Fruit fly (Drosophila melanogaster) whole organism, embryonic: ENCODE data around the gene pav.

Experiments
- Ada2b ChIP-seq: fragments of 200-800 bp; sonication (Bioruptor generic); IDR thresholded peaks from 2 replicates; pipeline ENCODE4 v1.3.6; 2022; ENCODE audit warnings: missing biosample characterization, missing genetic modification characterization
- Blimp-1 ChIP-seq: fragments of 200-800 bp; sonication (Bioruptor generic); optimal IDR thresholded peaks from 3 replicates; lab custom pipeline; 2018; ENCODE audit warnings: missing biosample characterization, missing genetic modification characterization, mild to moderate bottlenecking, moderate library complexity, missing genetic modification reagents
- CG10274 ChIP-seq: fragments of 200-800 bp; sonication (Bioruptor generic); optimal IDR thresholded peaks from 3 replicates; lab custom pipeline; 2017; ENCODE audit warnings: missing biosample characterization, mild to moderate bottlenecking, missing genetic modification characterization
- CG10543 ChIP-seq: fragments of 200-800 bp; sonication (Bioruptor generic); optimal IDR thresholded peaks from 3 replicates; lab custom pipeline; 2017; ENCODE audit warnings: missing biosample characterization, mild to moderate bottlenecking, missing genetic modification characterization, moderate library complexity
- CG11247 ChIP-seq: fragments of 200-800 bp; sonication (Bioruptor generic); IDR thresholded peaks from 2 replicates; pipeline ENCODE4 v1.3.6; 2022; ENCODE audit warnings: missing biosample characterization, missing genetic modification characterization
- CG11696 ChIP-seq: fragments of 200-800 bp; sonication (Bioruptor generic); IDR thresholded peaks from 2 replicates; pipeline ENCODE4 v1.3.6; 2022; ENCODE audit warnings: missing biosample characterization, missing genetic modification characterization
- CG13624 ChIP-seq: fragments of 200-800 bp; sonication (Bioruptor generic); optimal IDR thresholded peaks from 2 replicates; lab custom pipeline; 2016; ENCODE audit warnings: missing biosample characterization, missing genetic modification characterization
- CG15601 ChIP-seq: fragments of 200-800 bp; sonication (Bioruptor generic); optimal IDR thresholded peaks from 3 replicates; lab custom pipeline; 2019; ENCODE audit warnings: missing biosample characterization, mild to moderate bottlenecking, missing genetic modification characterization, moderate library complexity
- CG1647 ChIP-seq: fragments of 200-800 bp; sonication (Bioruptor generic); optimal IDR thresholded peaks from 3 replicates; lab custom pipeline; 2016; ENCODE audit warnings: missing biosample characterization, missing genetic modification characterization
- CG16813 ChIP-seq: fragments of 200-800 bp; sonication (Bioruptor generic); IDR thresholded peaks from 3 replicates; pipeline ENCODE4 v1.3.6; 2022; ENCODE audit warnings: missing biosample characterization, missing genetic modification characterization; ENCODE audit not compliant: partially characterized antibody
- CG18764 ChIP-seq: fragments of 200-800 bp; sonication (Bioruptor generic); optimal IDR thresholded peaks from 3 replicates; lab custom pipeline; 2016; ENCODE audit warnings: missing biosample characterization, missing genetic modification characterization
- CG2129 ChIP-seq: fragments of 200-800 bp; sonication (Bioruptor generic); IDR thresholded peaks from 2 replicates; pipeline ENCODE4 v1.3.6; 2022; ENCODE audit warnings: missing biosample characterization, missing genetic modification characterization; ENCODE audit not compliant: partially characterized antibody
- CG2199 ChIP-seq: fragments of 200-800 bp; sonication (Bioruptor generic); IDR thresholded peaks from 3 replicates; pipeline ENCODE4 v1.3.6; 2022; ENCODE audit warnings: missing biosample characterization, missing genetic modification characterization
- CG30431 ChIP-seq: fragments of 200-800 bp; sonication (Bioruptor generic); optimal IDR thresholded peaks from 2 replicates; lab custom pipeline; 2017; ENCODE audit warnings: missing biosample characterization, missing genetic modification characterization
- CG32767 ChIP-seq: fragments of 200-800 bp; sonication (Bioruptor generic); IDR thresholded peaks from 2 replicates; pipeline ENCODE4 v1.3.6; 2022; ENCODE audit warnings: missing biosample characterization, missing genetic modification characterization
- CG34376 ChIP-seq: fragments of 200-800 bp; sonication (Bioruptor generic); optimal IDR thresholded peaks from 2 replicates; lab custom pipeline; 2018; ENCODE audit warnings: missing biosample characterization, mild to moderate bottlenecking, missing genetic modification characterization
- CG42726 ChIP-seq: fragments of 200-800 bp; sonication (Bioruptor generic); IDR thresholded peaks from 2 replicates; pipeline ENCODE4 v1.3.6; 2022; ENCODE audit warnings: missing biosample characterization, missing genetic modification characterization; ENCODE audit not compliant: partially characterized antibody
- CG5180 ChIP-seq: fragments of 200-800 bp; sonication (Bioruptor generic); optimal IDR thresholded peaks from 3 replicates; lab custom pipeline; 2017; ENCODE audit warnings: missing biosample characterization, missing genetic modification characterization, mild to moderate bottlenecking, moderate library complexity, missing genetic modification reagents
- CG7745 ChIP-seq: fragments of 200-800 bp; sonication (Bioruptor generic); optimal IDR thresholded peaks from 2 replicates; lab custom pipeline; 2018; ENCODE audit warnings: missing biosample characterization, mild to moderate bottlenecking, missing genetic modification characterization, moderate library complexity
- CG7839 ChIP-seq: fragments of 200-800 bp; sonication (Bioruptor generic); optimal IDR thresholded peaks from 3 replicates; lab custom pipeline; 2018; ENCODE audit warnings: missing biosample characterization, mild to moderate bottlenecking, missing genetic modification characterization, moderate library complexity
- CG9876 ChIP-seq: fragments of 200-800 bp; sonication (Bioruptor generic); optimal IDR thresholded peaks from 2 replicates; lab custom pipeline; 2016; ENCODE audit warnings: missing biosample characterization, missing genetic modification characterization
- CrebB ChIP-seq: fragments of 200-800 bp; sonication (Bioruptor generic); optimal IDR thresholded peaks from 3 replicates; lab custom pipeline; 2018; ENCODE audit warnings: missing biosample characterization, mild to moderate bottlenecking, missing genetic modification characterization
- Dll ChIP-seq: fragments of 200-800 bp; sonication (Bioruptor generic); IDR thresholded peaks from 4 replicates; pipeline ENCODE4 v1.3.6; 2022; ENCODE audit warnings: missing biosample characterization, missing genetic modification characterization; ENCODE audit not compliant: partially characterized antibody
- E2f1 ChIP-seq: fragments of 200-800 bp; sonication (Bioruptor generic); IDR thresholded peaks from 2 replicates; pipeline ENCODE4 v1.3.6; 2022; ENCODE audit warnings: missing biosample characterization, missing genetic modification characterization
- HHEX ChIP-seq: fragments of 200-800 bp; sonication (Bioruptor generic); optimal IDR thresholded peaks from 3 replicates; lab custom pipeline; 2017; ENCODE audit warnings: missing biosample characterization, mild to moderate bottlenecking, missing genetic modification characterization, missing genetic modification reagents
- HLH54F ChIP-seq: fragments of 200-800 bp; sonication (Bioruptor generic); optimal IDR thresholded peaks from 3 replicates; lab custom pipeline; 2016; ENCODE audit warnings: missing biosample characterization, missing genetic modification characterization
- Hr51 ChIP-seq, 2 experiments: fragments of 200-800 bp; sonication (Bioruptor generic); optimal IDR thresholded peaks; 2 replicates in 1 of 2; 3 replicates in 1 of 2; lab custom pipeline; 2016 to 2018; ENCODE audit warnings: missing biosample characterization in 2 of 2, missing genetic modification characterization in 2 of 2, mild to moderate bottlenecking in 1 of 2, moderate library complexity in 1 of 2
- Lim3 ChIP-seq: fragments of 200-800 bp; sonication (Bioruptor generic); IDR thresholded peaks from 2 replicates; pipeline ENCODE4 v1.3.6; 2022; ENCODE audit warnings: missing biosample characterization, missing genetic modification characterization
- MESR4 ChIP-seq: fragments of 200-800 bp; sonication (Bioruptor generic); optimal IDR thresholded peaks from 2 replicates; lab custom pipeline; 2018; ENCODE audit warnings: missing biosample characterization, mild to moderate bottlenecking, missing genetic modification characterization, moderate library complexity
- MTF-1 ChIP-seq: fragments of 200-800 bp; sonication (Bioruptor generic); optimal IDR thresholded peaks from 2 replicates; lab custom pipeline; 2018; ENCODE audit warnings: missing biosample characterization, mild to moderate bottlenecking, missing genetic modification characterization, borderline replicate concordance
- Mad ChIP-seq: fragments of 200-800 bp; sonication (Bioruptor generic); optimal IDR thresholded peaks from 2 replicates; lab custom pipeline; 2016; ENCODE audit warnings: missing biosample characterization, missing genetic modification characterization
- crc ChIP-seq: fragments of 200-800 bp; sonication (Bioruptor generic); optimal IDR thresholded peaks from 2 replicates; lab custom pipeline; 2016; ENCODE audit warnings: missing biosample characterization, missing genetic modification characterization
- esg ChIP-seq: fragments of 200-800 bp; sonication (Bioruptor generic); conservative IDR thresholded peaks from 2 replicates; pipeline ENCODE4 v1.3.6; 2022; ENCODE audit warnings: missing biosample characterization, missing genetic modification characterization
- fd102C ChIP-seq: fragments of 200-800 bp; sonication (Bioruptor generic); optimal IDR thresholded peaks from 2 replicates; lab custom pipeline; 2018; ENCODE audit warnings: missing biosample characterization, mild to moderate bottlenecking, missing genetic modification characterization, moderate library complexity
- fd64A ChIP-seq: fragments of 200-800 bp; sonication (Bioruptor generic); optimal IDR thresholded peaks from 3 replicates; lab custom pipeline; 2018; ENCODE audit warnings: missing biosample characterization, mild to moderate bottlenecking, missing genetic modification characterization
- gcm ChIP-seq: fragments of 200-800 bp; sonication (Bioruptor generic); optimal IDR thresholded peaks from 2 replicates; lab custom pipeline; 2019; ENCODE audit warnings: missing biosample characterization, mild to moderate bottlenecking, missing genetic modification characterization, moderate library complexity
- h ChIP-seq: fragments of >200 bp; optimal IDR thresholded peaks from 2 replicates; lab custom pipeline; 2017
- ham ChIP-seq: fragments of 200-800 bp; sonication (Bioruptor generic); IDR thresholded peaks from 2 replicates; pipeline ENCODE4 v1.3.6; 2022; ENCODE audit warnings: missing biosample characterization, missing genetic modification characterization
- insv ChIP-seq, 2 experiments: fragments of 200-800 bp; sonication (Bioruptor generic); optimal IDR thresholded peaks; 3 replicates each; lab custom pipeline; 2016 to 2018; ENCODE audit warnings: missing biosample characterization in 2 of 2, missing genetic modification characterization in 2 of 2
- lilli ChIP-seq: fragments of 200-800 bp; sonication (Bioruptor generic); optimal IDR thresholded peaks from 3 replicates; lab custom pipeline; 2016; ENCODE audit warnings: missing biosample characterization, missing genetic modification characterization
- mld ChIP-seq: fragments of 200-800 bp; sonication (Bioruptor generic); IDR thresholded peaks from 3 replicates; pipeline ENCODE4 v1.3.6; 2022; ENCODE audit warnings: missing biosample characterization, missing genetic modification characterization; ENCODE audit not compliant: partially characterized antibody
- nerfin-1 ChIP-seq: fragments of 200-800 bp; sonication (Bioruptor generic); optimal IDR thresholded peaks from 3 replicates; lab custom pipeline; 2019; ENCODE audit warnings: missing biosample characterization, mild to moderate bottlenecking, missing genetic modification characterization, moderate library complexity
- p53 ChIP-seq: fragments of 200-800 bp; sonication (Bioruptor generic); optimal IDR thresholded peaks from 2 replicates; lab custom pipeline; 2016; ENCODE audit warnings: missing biosample characterization, missing genetic modification characterization
- pan ChIP-seq, 4 experiments: fragments of >200 bp in 3 of 4; fragments of 200-800 bp in 1 of 4; sonication (Bioruptor generic) in 1 of 4; optimal IDR thresholded peaks in 3 of 4; IDR thresholded peaks in 1 of 4; 2 replicates each; pipeline versions ENCODE4 v1.3.6 to Lab custom; 2017 to 2022; ENCODE audit warnings: missing biosample characterization in 2 of 4, missing genetic modification characterization in 2 of 4, mixed read lengths in 1 of 4
- slbo ChIP-seq: fragments of 200-800 bp; sonication (Bioruptor generic); IDR thresholded peaks from 2 replicates; pipeline ENCODE4 v1.3.6; 2022; ENCODE audit warnings: missing biosample characterization, missing genetic modification characterization
- sob ChIP-seq: fragments of 200-800 bp; sonication (Bioruptor generic); IDR thresholded peaks from 2 replicates; pipeline ENCODE4 v1.3.6; 2022; ENCODE audit warnings: missing biosample characterization, missing genetic modification characterization
- stwl ChIP-seq: fragments of 200-800 bp; sonication (Bioruptor generic); optimal IDR thresholded peaks from 3 replicates; lab custom pipeline; 2018; ENCODE audit warnings: missing biosample characterization, mild to moderate bottlenecking, missing genetic modification characterization, moderate library complexity
- sug ChIP-seq: fragments of 200-800 bp; optimal IDR thresholded peaks from 2 replicates; lab custom pipeline; 2019; ENCODE audit warnings: missing biosample characterization, mild to moderate bottlenecking, missing genetic modification characterization, moderate library complexity
- tio ChIP-seq: fragments of 200-800 bp; sonication (Bioruptor generic); optimal IDR thresholded peaks from 2 replicates; lab custom pipeline; 2017; ENCODE audit warnings: missing biosample characterization, missing genetic modification characterization, inconsistent platforms
- trh ChIP-seq: fragments of 200-800 bp; sonication (Bioruptor generic); optimal IDR thresholded peaks from 2 replicates; lab custom pipeline; 2016; ENCODE audit warnings: missing biosample characterization, missing genetic modification characterization

pav gene

DNA sequence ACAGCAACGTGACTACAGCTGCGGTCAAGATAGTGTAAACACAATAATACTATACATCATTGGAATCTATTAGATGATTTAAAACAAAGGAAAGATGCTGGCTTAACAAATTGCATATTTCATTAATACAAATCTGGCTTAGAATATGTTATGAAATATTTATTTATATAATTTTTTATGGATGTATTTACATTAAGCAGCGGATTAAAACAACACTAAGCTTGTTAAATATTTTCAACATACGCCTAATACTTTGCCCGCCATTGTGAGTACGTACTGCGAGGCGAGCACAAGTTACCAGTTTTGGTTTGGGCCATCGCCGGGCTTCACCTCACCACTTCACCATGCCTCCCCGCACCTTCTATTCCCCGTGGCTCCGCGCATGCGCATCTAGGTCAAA, 27.4 kb downstream of the pav start (continued):
- TF ChIP-seq lilli (no peak), CG7745 (tag; lab: Kevin White, UChicago) (no peak), CG1647 (no peak), Mad (GFP tag; lab: Kevin White, UChicago) (no peak), Blimp-1 (GFP tag; lab: Kevin White, UChicago) (peak; percentile 74), Dll (GFP tag; lab: Robert Waterston, UW) (no peak), pan (optimal IDR thresholded peaks at IDR 0.05; lab: Kevin White, UChicago) (no peak), pan (GFP tag; optimal IDR thresholded peaks at IDR 0.05 in 1 of 2, IDR thresholded peaks at IDR 0.05 in 1 of 2) (peak in 1 of 2 experiments; percentile 69), insv (GFP tag; optimal IDR thresholded peaks at IDR 0.05; lab: Kevin White, UChicago) (no peak), CG7839 (tag; lab: Kevin White, UChicago) (peak; percentile 84), sug (no peak), CG15601 (peak; percentile 74), esg (GFP tag; lab: Robert Waterston, UW) (peak; percentile 65), tio (peak; percentile 27), Ada2b (GFP tag; lab: Robert Waterston, UW) (peak; percentile 58), CG10274 (no peak), Hr51 (GFP tag; optimal IDR thresholded peaks at IDR 0.05; lab: Kevin White, UChicago) (peak in 1 of 2 experiments; percentile 84), ham (GFP tag; lab: Robert Waterston, UW) (no peak), CG11696 (GFP tag; lab: Robert Waterston, UW) (peak; percentile 85), MTF-1 (GFP tag; lab: Kevin White, UChicago) (peak; percentile 15), CG2129 (no peak), Lim3 (GFP tag; lab: Robert Waterston, UW) (no peak), HLH54F (no peak), CG18764 (GFP tag; lab: Kevin White, UChicago) (peak; percentile 36), CG42726 (GFP tag; lab: Robert Waterston, UW) (no peak), CG16813 (GFP tag; lab: Robert Waterston, UW) (no peak), nerfin-1 (peak; percentile 69), sob (GFP tag; lab: Robert Waterston, UW) (peak; percentile 61; the same call in 1 of the 2 replicates), CG13624 (GFP tag; lab: Kevin White, UChicago) (no peak), CrebB (tag; lab: Kevin White, UChicago) (peak; percentile 60), CG11247 (GFP tag; lab: Robert Waterston, UW) (no peak), CG32767 (GFP tag; lab: Robert Waterston, UW) (peak; percentile 75; the same call in 1 of the 2 replicates), CG30431 (GFP tag; lab: Kevin White, UChicago) (peak; percentile 23), CG9876 (GFP tag; lab: Kevin White, UChicago) (no peak), slbo (no peak; the same call in none of the 2 replicates), CG2199 (GFP tag; lab: Robert Waterston, UW) (0 out of 3 replicates have a peak, but pooled peaks have one; percentile 40), fd102C (no peak), CG10543 (GFP tag; lab: Kevin White, UChicago) (peak; percentile 24), HHEX (GFP tag; lab: Kevin White, UChicago) (peak; percentile 40), crc (GFP tag; lab: Kevin White, UChicago) (no peak), fd64A (GFP tag; lab: Kevin White, UChicago) (no peak), CG34376 (GFP tag; lab: Kevin White, UChicago) (no peak), E2f1 (peak; percentile 50), h (lab: Kevin White, UChicago) (no peak), trh (GFP tag; lab: Kevin White, UChicago) (no peak), CG5180 (GFP tag; lab: Kevin White, UChicago) (peak; percentile 56), p53 (GFP tag; lab: Kevin White, UChicago) (no peak), MESR4 (GFP tag; lab: Kevin White, UChicago) (no peak), stwl (tag; lab: Kevin White, UChicago) (no peak), mld (no peak), gcm (peak; percentile 72)
